Worm (Caenorhabditis elegans): Measurements from ENCODE around the gene col-2.
A peak's percentile ranks its signal among the peaks of the same experiment; 100 is the strongest.

The col-2 gene

ce11 chrIV:10085401-10086187, at the start of gene col-2, which contains the start of gene ndc-80 (continued):
- TF ChIP-seq egl-43 (GFP tag; IDR thresholded peaks at IDR 0.05), result no peak
- TF ChIP-seq ceh-62 (tag; optimal IDR thresholded peaks at IDR 0.05), result no peak
- TF ChIP-seq dmd-9 (GFP tag; IDR thresholded peaks at IDR 0.05), result no peak
- no peak for TF ChIP-seq zfp-2 (tag; optimal IDR thresholded peaks at IDR 0.05)
- peak; percentile 82 for TF ChIP-seq unc-130 (GFP tag; optimal IDR thresholded peaks at IDR 0.05)
- TF ChIP-seq php-3 (GFP tag; IDR thresholded peaks at IDR 0.05), result no peak
- TF ChIP-seq nhr-42 (GFP tag; IDR thresholded peaks at IDR 0.05), result no peak
- no peak for TF ChIP-seq lin-39 (tag; optimal IDR thresholded peaks at IDR 0.05)
- TF ChIP-seq lin-15B (tag; optimal IDR thresholded peaks at IDR 0.05), result no peak
- no peak for TF ChIP-seq mdt-29 (GFP tag; IDR thresholded peaks at IDR 0.05)
- no peak for TF ChIP-seq lsy-2 (tag; optimal IDR thresholded peaks at IDR 0.05)
- TF ChIP-seq saeg-2 (GFP tag; IDR thresholded peaks at IDR 0.05), result no peak
- TF ChIP-seq ama-1 (optimal IDR thresholded peaks at IDR 0.05), result no peak
- no peak for TF ChIP-seq zfp-3 (GFP tag; conservative IDR thresholded peaks at IDR 0.05)
- no peak for TF ChIP-seq daf-12 (tag; optimal IDR thresholded peaks at IDR 0.05)
- TF ChIP-seq Y75B8A.6 (GFP tag; IDR thresholded peaks at IDR 0.05), result no peak
- no peak for TF ChIP-seq F10B5.3 (tag; optimal IDR thresholded peaks at IDR 0.05)
- no peak for TF ChIP-seq sdz-12 (GFP tag; optimal IDR thresholded peaks at IDR 0.05)
- no peak for TF ChIP-seq Y48G9A.11 (GFP tag; IDR thresholded peaks at IDR 0.05)
- TF ChIP-seq egl-27 (tag; optimal IDR thresholded peaks at IDR 0.05), result no peak
- TF ChIP-seq spr-1 (tag; optimal IDR thresholded peaks at IDR 0.05), result no peak
- no peak for TF ChIP-seq skn-1 (tag; optimal IDR thresholded peaks at IDR 0.05)
- TF ChIP-seq F44E2.7 (GFP tag; IDR thresholded peaks at IDR 0.05), result no peak
- no peak for TF ChIP-seq aly-2 (tag; optimal IDR thresholded peaks at IDR 0.05)
- TF ChIP-seq mes-2 (tag; optimal IDR thresholded peaks at IDR 0.05; ENCODE audit: poor library complexity, severe bottlenecking), result peak; percentile 95
- peak; percentile 43 for TF ChIP-seq rbr-2 (tag; optimal IDR thresholded peaks at IDR 0.05)
- no peak for TF ChIP-seq madf-9 (GFP tag; conservative IDR thresholded peaks at IDR 0.05)
- TF ChIP-seq attf-4 (tag; optimal IDR thresholded peaks at IDR 0.05), result no peak
- TF ChIP-seq madf-5 (GFP tag; IDR thresholded peaks at IDR 0.05), result no peak
- no peak for TF ChIP-seq ces-1 (GFP tag; optimal IDR thresholded peaks at IDR 0.05)
- TF ChIP-seq lin-1 (GFP tag; IDR thresholded peaks at IDR 0.05), result no peak
- no peak for TF ChIP-seq Y5F2A.4 (GFP tag; optimal IDR thresholded peaks at IDR 0.05)
- TF ChIP-seq fkh-10 (GFP tag; optimal IDR thresholded peaks at IDR 0.05), result no peak
- TF ChIP-seq spr-3 (GFP tag; optimal IDR thresholded peaks at IDR 0.05), result no peak
- no peak for TF ChIP-seq ceh-20 (GFP tag; IDR thresholded peaks at IDR 0.05)
- TF ChIP-seq ZK337.2 (GFP tag; IDR thresholded peaks at IDR 0.05), result peak; percentile 59; the same call in 1 of the 2 replicates
- TF ChIP-seq snpc-4 (tag; optimal IDR thresholded peaks at IDR 0.05), result no peak
- TF ChIP-seq unc-39 (tag; optimal IDR thresholded peaks at IDR 0.05), result no peak
- TF ChIP-seq pqm-1 (tag; optimal IDR thresholded peaks at IDR 0.05), result no peak
- no peak for TF ChIP-seq tra-1 (GFP tag; IDR thresholded peaks at IDR 0.05)
- TF ChIP-seq T26A8.4 (GFP tag; IDR thresholded peaks at IDR 0.05), result no peak
- no peak for TF ChIP-seq set-16 (GFP tag; IDR thresholded peaks at IDR 0.05)
- TF ChIP-seq unc-62 (GFP tag; optimal IDR thresholded peaks at IDR 0.05 in 1 of 2), result no peak
- no peak for TF ChIP-seq unc-62 (tag; optimal IDR thresholded peaks at IDR 0.05)
- no peak for TF ChIP-seq lim-7 (GFP tag; IDR thresholded peaks at IDR 0.05)
- TF ChIP-seq lin-29 (GFP tag; IDR thresholded peaks at IDR 0.05), result no peak
- TF ChIP-seq fos-1 (tag; optimal IDR thresholded peaks at IDR 0.05), result no peak
- TF ChIP-seq ceh-82 (tag; optimal IDR thresholded peaks at IDR 0.05), result no peak
- no peak for TF ChIP-seq F26F4.8 (GFP tag; conservative IDR thresholded peaks at IDR 0.05)
- no peak for TF ChIP-seq dve-1 (tag; optimal IDR thresholded peaks at IDR 0.05; ENCODE audit: insufficient read depth)

Data from whole organism, L4 larva.